Fruit fly (Drosophila melanogaster): ENCODE data around the gene Elp1.

Gene Elp1

DNA sequence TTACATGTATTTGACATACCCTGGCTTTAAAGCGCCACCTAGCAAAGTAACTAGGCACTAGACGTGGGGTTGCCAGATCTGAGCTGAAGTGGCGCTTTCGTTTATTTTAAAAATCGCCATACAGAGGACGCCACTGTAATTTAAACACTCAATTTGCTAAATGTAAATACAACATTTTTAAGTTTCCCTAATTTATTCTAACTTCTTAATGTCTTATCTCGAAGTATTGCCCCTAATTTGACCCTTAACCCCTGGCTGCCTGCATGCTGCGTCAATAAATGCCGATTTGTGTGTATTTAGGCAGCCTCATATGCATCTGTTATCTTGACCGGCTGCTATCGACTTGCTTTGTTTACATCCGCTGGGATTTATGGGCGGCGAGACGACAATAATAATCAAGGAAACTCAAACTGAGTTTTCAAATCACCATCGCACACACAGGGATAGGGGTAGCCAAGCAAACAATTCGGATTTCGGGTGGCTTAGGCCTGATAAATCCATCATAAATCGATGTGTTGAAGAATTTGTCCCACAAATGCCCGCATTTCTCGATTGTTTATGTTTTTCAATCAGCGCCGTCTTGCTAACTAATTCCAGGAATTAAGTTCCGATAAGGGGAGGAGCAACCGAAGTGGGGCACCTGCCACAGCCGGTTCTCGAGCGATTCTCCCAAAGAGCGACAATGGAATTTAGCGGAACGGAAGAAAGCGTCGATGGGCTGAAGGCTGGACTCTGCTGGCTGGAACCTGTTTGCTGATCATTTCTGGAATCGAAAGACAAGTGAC lies 37.3 kb upstream of the Elp1 start (continued):
- TF ChIP-seq CG4707 (GFP tag; optimal IDR thresholded peaks at IDR 0.05) (no peak), run (tag; optimal IDR thresholded peaks at IDR 0.05) (no peak), pita (GFP tag; optimal IDR thresholded peaks at IDR 0.05) (peak; percentile 54), CG2202 (tag; optimal IDR thresholded peaks at IDR 0.05) (peak; percentile 33), CG1233 (GFP tag; optimal IDR thresholded peaks at IDR 0.05) (peak; percentile 44), CrebB (tag; optimal IDR thresholded peaks at IDR 0.05) (no peak), Asciz (GFP tag; optimal IDR thresholded peaks at IDR 0.05) (no peak), tll (GFP tag; optimal IDR thresholded peaks at IDR 0.05) (peak in 1 of 2 experiments; percentile 66), klu (GFP tag; IDR thresholded peaks at IDR 0.05) (no peak), Dfd (GFP tag; optimal IDR thresholded peaks at IDR 0.05) (no peak), H2.0 (GFP tag; IDR thresholded peaks at IDR 0.05) (0 out of 2 replicates have a peak, but pooled peaks have one; percentile 25), Hr3 (GFP tag; optimal IDR thresholded peaks at IDR 0.05) (peak; percentile 78), HLH4C (GFP tag; IDR thresholded peaks at IDR 0.05; ENCODE audit: partially characterized antibody) (no peak), CG12391 (tag; optimal IDR thresholded peaks at IDR 0.05) (peak; percentile 56), D19A (tag; optimal IDR thresholded peaks at IDR 0.05) (peak; percentile 49), insv (GFP tag; optimal IDR thresholded peaks at IDR 0.05) (peak in 1 of 2 experiments; percentile 64), mirr (GFP tag; optimal IDR thresholded peaks at IDR 0.05) (no peak), CG10209 (GFP tag; optimal IDR thresholded peaks at IDR 0.05) (peak; percentile 28), Sry-β (GFP tag; optimal IDR thresholded peaks at IDR 0.05) (no peak), CG30431 (GFP tag; optimal IDR thresholded peaks at IDR 0.05) (peak; percentile 45), fd96Cb (tag; optimal IDR thresholded peaks at IDR 0.05) (peak; percentile 38), zf30C (GFP tag; optimal IDR thresholded peaks at IDR 0.05) (no peak), CG12219 (GFP tag; optimal IDR thresholded peaks at IDR 0.05) (no peak), CHES-1-like (GFP tag; optimal IDR thresholded peaks at IDR 0.05) (no peak), CG9437 (GFP tag; optimal IDR thresholded peaks at IDR 0.05) (no peak), hbn (GFP tag; IDR thresholded peaks at IDR 0.05; ENCODE audit: partially characterized antibody) (no peak), CG6813 (GFP tag; optimal IDR thresholded peaks at IDR 0.05) (peak; percentile 34), Scr (GFP tag; IDR thresholded peaks at IDR 0.05; ENCODE audit: partially characterized antibody) (peak; percentile 28; the same call in 1 of the 2 replicates), H15 (GFP tag; IDR thresholded peaks at IDR 0.05) (peak; percentile 75), ase (GFP tag; IDR thresholded peaks at IDR 0.05) (peak; percentile 66; the same call in 2 of the 3 replicates), zen (tag; optimal IDR thresholded peaks at IDR 0.05) (peak; percentile 79), crol (GFP tag; IDR thresholded peaks at IDR 0.05) (no peak; the same call in 1 of the 2 replicates), CG7357 (GFP tag; IDR thresholded peaks at IDR 0.05) (no peak), ranshi (GFP tag; IDR thresholded peaks at IDR 0.05) (peak; percentile 34; the same call in 1 of the 2 replicates), Doc2 (GFP tag; IDR thresholded peaks at IDR 0.05) (no peak), CG16863 (GFP tag; optimal IDR thresholded peaks at IDR 0.05) (peak; percentile 34), Hey (tag; optimal IDR thresholded peaks at IDR 0.05) (no peak), twi (tag; optimal IDR thresholded peaks at IDR 0.05) (peak; percentile 32), CG12942 (GFP tag; optimal IDR thresholded peaks at IDR 0.05) (peak; percentile 62), cg (GFP tag; optimal IDR thresholded peaks at IDR 0.05) (no peak), ewg (GFP tag; optimal IDR thresholded peaks at IDR 0.05) (peak; percentile 5), CG10543 (GFP tag; optimal IDR thresholded peaks at IDR 0.05) (no peak), gem (tag; optimal IDR thresholded peaks at IDR 0.05) (peak; percentile 56), tup (GFP tag; optimal IDR thresholded peaks at IDR 0.05) (peak; percentile 35), CG31224 (GFP tag; IDR thresholded peaks at IDR 0.05) (peak; percentile 35; the same call in 1 of the 2 replicates), CG5953 (GFP tag; IDR thresholded peaks at IDR 0.05) (no peak), B-H2 (GFP tag; optimal IDR thresholded peaks at IDR 0.05) (peak; percentile 40), CG31441 (GFP tag; IDR thresholded peaks at IDR 0.05) (peak; percentile 44; the same call in 1 of the 2 replicates)
